Fruit fly (Drosophila melanogaster): Measurements from ENCODE around the gene CG1812.

DNA sequence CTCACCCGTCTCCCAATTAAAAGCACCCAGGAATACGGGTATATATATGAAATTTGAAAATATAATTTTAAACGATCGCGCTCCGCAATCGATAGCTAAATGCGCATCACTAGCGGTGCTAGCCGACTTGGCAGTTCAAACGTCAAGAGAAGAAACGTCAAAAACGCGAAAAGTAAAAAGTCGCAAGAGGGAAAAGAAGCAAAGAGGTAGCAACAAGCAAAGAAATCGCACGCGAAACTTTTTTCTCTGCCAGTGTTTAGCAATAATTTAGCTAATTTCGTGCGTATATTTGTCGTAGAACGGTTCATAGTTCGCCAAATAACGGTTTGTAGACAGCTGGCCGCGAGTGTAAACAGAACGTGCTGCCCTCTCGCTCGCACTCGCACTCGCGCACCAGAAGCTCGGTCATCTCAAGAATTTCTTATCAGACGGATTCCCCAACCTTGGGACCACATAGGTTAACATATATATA is at the start of gene CG1812:
- TF ChIP-seq Dll (GFP tag; IDR thresholded peaks at IDR 0.05; ENCODE audit: partially characterized antibody) (no peak), lilli (GFP tag; optimal IDR thresholded peaks at IDR 0.05) (peak; percentile 60), amos (GFP tag; IDR thresholded peaks at IDR 0.05; ENCODE audit: partially characterized antibody) (0 out of 2 replicates have a peak, but pooled peaks have one; percentile 7), Oaz (GFP tag; IDR thresholded peaks at IDR 0.05) (no peak)
